Fruit fly (Drosophila melanogaster) whole organism, wandering third instar larva: ENCODE results near the gene CNPYb.

Experiments
- CrebA ChIP-seq: fragments of 200-800 bp; sonication (Bioruptor generic); optimal IDR thresholded peaks from 2 replicates; lab custom pipeline; 2016; ENCODE audit warnings: missing biosample characterization, mild to moderate bottlenecking, missing genetic modification characterization, borderline replicate concordance
- Hnf4 ChIP-seq: fragments of 200-800 bp; sonication (Bioruptor generic); optimal IDR thresholded peaks from 2 replicates; lab custom pipeline; 2016; ENCODE audit warnings: missing biosample characterization, mild to moderate bottlenecking, missing genetic modification characterization
- Hr78 ChIP-seq: fragments of >200 bp; optimal IDR thresholded peaks from 2 replicates; lab custom pipeline; 2017; ENCODE audit warnings: missing biosample characterization, missing genetic modification characterization
- Jra ChIP-seq: sonication (Bioruptor generic); optimal IDR thresholded peaks from 2 replicates; lab custom pipeline; 2016; ENCODE audit warnings: missing biosample characterization, missing genetic modification characterization
- Mio ChIP-seq: sonication (Bioruptor generic); optimal IDR thresholded peaks from 2 replicates; lab custom pipeline; 2016; ENCODE audit warnings: missing biosample characterization, missing genetic modification characterization
- Myc ChIP-seq: fragments of >200 bp; optimal IDR thresholded peaks from 2 replicates; lab custom pipeline; 2017
- Vsx2 ChIP-seq: fragments of 200-300, 225-300 bp; sonication (Bioruptor generic); optimal IDR thresholded peaks from 2 replicates; lab custom pipeline; 2018; ENCODE audit warnings: missing biosample characterization, missing genetic modification characterization; ENCODE audit not compliant: partially characterized antibody
- br ChIP-seq: fragments of 200-800 bp; sonication (Bioruptor generic); optimal IDR thresholded peaks from 2 replicates; lab custom pipeline; 2016; ENCODE audit warnings: missing biosample characterization, missing genetic modification characterization
- dsf ChIP-seq: sonication (Bioruptor generic); optimal IDR thresholded peaks from 2 replicates; lab custom pipeline; 2016; ENCODE audit warnings: missing biosample characterization, missing genetic modification characterization, borderline replicate concordance
- h ChIP-seq: fragments of 200-800 bp; sonication (Bioruptor generic); optimal IDR thresholded peaks from 3 replicates; lab custom pipeline; 2016; ENCODE audit warnings: missing biosample characterization, mild to moderate bottlenecking, missing genetic modification characterization
- pan ChIP-seq: fragments of >200 bp; optimal IDR thresholded peaks from 2 replicates; lab custom pipeline; 2017
- sage ChIP-seq: fragments of 200-800 bp; sonication (Bioruptor generic); optimal IDR thresholded peaks from 2 replicates; lab custom pipeline; 2016; ENCODE audit warnings: missing biosample characterization, mild to moderate bottlenecking, missing genetic modification characterization
- usp ChIP-seq: fragments of >200 bp; optimal IDR thresholded peaks from 2 replicates; lab custom pipeline; 2017; ENCODE audit warnings: missing biosample characterization, missing genetic modification characterization

DNA sequence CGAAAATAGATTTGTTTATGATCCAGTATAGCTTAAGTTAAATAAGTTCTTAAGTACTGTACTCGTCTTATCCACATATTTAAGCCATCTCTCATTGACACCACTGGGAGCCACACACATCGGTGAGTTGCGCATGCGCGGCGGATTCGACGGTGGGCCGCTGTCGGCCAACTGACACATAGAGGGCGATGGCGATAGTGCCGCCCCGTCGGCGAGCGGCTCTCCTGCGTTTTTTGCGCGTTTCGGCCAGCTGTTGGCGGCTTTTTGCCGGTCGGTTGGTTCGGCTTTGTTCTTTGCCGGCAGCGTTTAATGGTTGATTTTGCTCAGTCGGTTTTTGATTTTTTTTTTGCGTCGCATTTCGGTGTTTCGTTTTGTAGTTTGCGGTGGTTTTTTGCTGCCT is 41.8 kb downstream of the CNPYb start:
- TF ChIP-seq Hr78 (GFP tag; lab: Kevin White, UChicago), result no peak
- TF ChIP-seq h (GFP tag; lab: Kevin White, UChicago), result no peak
- no peak for TF ChIP-seq usp (GFP tag; lab: Kevin White, UChicago)
- TF ChIP-seq pan (lab: Kevin White, UChicago), result no peak
- TF ChIP-seq Myc, result no peak
- no peak for TF ChIP-seq Jra (GFP tag; lab: Kevin White, UChicago)
- TF ChIP-seq sage (GFP tag; lab: Kevin White, UChicago), result no peak
- TF ChIP-seq br (GFP tag; lab: Kevin White, UChicago), result no peak
- no peak for TF ChIP-seq Vsx2 (GFP tag; lab: Kevin White, UChicago)
- TF ChIP-seq Hnf4 (GFP tag; lab: Kevin White, UChicago), result no peak
- no peak for TF ChIP-seq CrebA
- no peak for TF ChIP-seq Mio (GFP tag; lab: Kevin White, UChicago)
- no peak for TF ChIP-seq dsf
